Worm (Caenorhabditis elegans) whole organism, early embryonic: Measurements from ENCODE around the gene scl-26.

Source experiments
- B0310.2 ChIP-seq: sonication (generic microtip); optimal IDR thresholded peaks from 2 replicates; lab custom pipeline; 2016; ENCODE audit warnings: mild to moderate bottlenecking, missing genetic modification characterization, missing compliant biosample characterization
- F13C5.2 ChIP-seq: sonication (generic microtip); optimal IDR thresholded peaks from 2 replicates; lab custom pipeline; 2017; ENCODE audit warnings: mild to moderate bottlenecking, missing genetic modification characterization, inconsistent platforms, missing compliant biosample characterization
- aly-1 ChIP-seq: sonication (generic microtip); optimal IDR thresholded peaks from 2 replicates; lab custom pipeline; 2016; ENCODE audit warnings: missing genetic modification characterization, missing compliant biosample characterization
- ama-1 ChIP-seq: fragments of 150-350 bp; optimal IDR thresholded peaks from 2 replicates; lab custom pipeline; 2014
- ceh-13 ChIP-seq: fragments of 200-800 bp; sonication (Bioruptor generic); optimal IDR thresholded peaks from 2 replicates; lab custom pipeline; 2018; ENCODE audit warnings: mild to moderate bottlenecking, missing genetic modification characterization, missing compliant biosample characterization
- ceh-36 ChIP-seq: sonication (generic microtip); optimal IDR thresholded peaks from 2 replicates; lab custom pipeline; 2016; ENCODE audit warnings: missing genetic modification characterization, inconsistent platforms, missing compliant biosample characterization
- ets-7 ChIP-seq: sonication (generic microtip); optimal IDR thresholded peaks from 2 replicates; lab custom pipeline; 2016; ENCODE audit warnings: missing genotype, missing genetic modification characterization, missing compliant biosample characterization
- flt-1 ChIP-seq: fragments of 200-800 bp; sonication (Bioruptor generic); IDR thresholded peaks from 2 replicates; pipeline ENCODE4 v1.3.6; 2022; ENCODE audit warnings: missing genetic modification characterization, missing compliant biosample characterization
- hmbx-1 ChIP-seq: sonication (generic microtip); optimal IDR thresholded peaks from 2 replicates; lab custom pipeline; 2016; ENCODE audit warnings: mild to moderate bottlenecking, missing genetic modification characterization, missing compliant biosample characterization
- hnd-1 ChIP-seq: sonication (generic microtip); optimal IDR thresholded peaks from 2 replicates; lab custom pipeline; 2016; ENCODE audit warnings: missing genetic modification characterization, missing compliant biosample characterization
- pes-1 ChIP-seq: fragments of 200-800 bp; sonication (Bioruptor generic); IDR thresholded peaks from 2 replicates; pipeline ENCODE4 v1.3.6; 2022; ENCODE audit warnings: missing genetic modification reagents, missing genetic modification characterization, missing compliant biosample characterization
- scrt-1 ChIP-seq: fragments of 200-800 bp; sonication (Bioruptor generic); IDR thresholded peaks from 2 replicates; pipeline ENCODE4 v1.3.6; 2022; ENCODE audit warnings: missing genetic modification characterization, missing compliant biosample characterization
- tbx-11 ChIP-seq: fragments of 200-800 bp; sonication (Bioruptor generic); IDR thresholded peaks from 2 replicates; pipeline ENCODE4 v1.3.6; 2022; ENCODE audit warnings: missing genetic modification characterization, missing compliant biosample characterization
- tbx-37 ChIP-seq: fragments of 200-800 bp; sonication (Bioruptor generic); conservative IDR thresholded peaks from 2 replicates; pipeline ENCODE4 v1.3.6; 2022; ENCODE audit warnings: missing genetic modification reagents, missing genetic modification characterization, missing compliant biosample characterization

ce11 chrV:7643416-7643815, 42.1 kb upstream of the scl-26 start, which contains the start of gene F07C4.11:
- TF ChIP-seq pes-1 (GFP tag; lab: Robert Waterston, UW): no peak
- TF ChIP-seq ama-1 (lab: Kevin White, UChicago): no peak
- TF ChIP-seq aly-1: no peak
- TF ChIP-seq B0310.2 (tag; lab: Kevin White, UChicago): no peak
- no peak for TF ChIP-seq flt-1
- no peak for TF ChIP-seq F13C5.2 (tag; lab: Kevin White, UChicago)
- TF ChIP-seq hnd-1 (tag; lab: Kevin White, UChicago): no peak
- TF ChIP-seq tbx-37 (GFP tag; lab: Robert Waterston, UW): no peak
- TF ChIP-seq ceh-36: no peak
- no peak for TF ChIP-seq hmbx-1 (tag; lab: Kevin White, UChicago)
- TF ChIP-seq scrt-1 (GFP tag; lab: Robert Waterston, UW): no peak
- TF ChIP-seq ets-7 (tag; lab: Kevin White, UChicago): no peak
- TF ChIP-seq tbx-11 (GFP tag; lab: Robert Waterston, UW): no peak
- no peak for TF ChIP-seq ceh-13 (GFP tag; lab: Kevin White, UChicago)
